Fruit fly (Drosophila melanogaster) whole organism, embryonic: ENCODE data around the gene CG31636.

Experiments
- Atf3 ChIP-seq: fragments of 200-800 bp; sonication (Bioruptor generic); optimal IDR thresholded peaks from 3 replicates; lab custom pipeline; 2016; ENCODE audit warnings: missing biosample characterization, missing genetic modification characterization
- CG10565 ChIP-seq: fragments of 200-800 bp; sonication (Bioruptor generic); optimal IDR thresholded peaks from 3 replicates; lab custom pipeline; 2016; ENCODE audit warnings: missing biosample characterization, mild to moderate bottlenecking, missing genetic modification characterization
- CG11696 ChIP-seq: fragments of 200-800 bp; sonication (Bioruptor generic); IDR thresholded peaks from 2 replicates; pipeline ENCODE4 v1.3.6; 2022; ENCODE audit warnings: missing biosample characterization, missing genetic modification characterization
- CG12104 ChIP-seq: fragments of 200-800 bp; sonication (Bioruptor generic); optimal IDR thresholded peaks from 3 replicates; lab custom pipeline; 2016; ENCODE audit warnings: missing biosample characterization, missing genetic modification characterization
- CG12942 ChIP-seq: fragments of 200-800 bp; sonication (Bioruptor generic); optimal IDR thresholded peaks from 3 replicates; lab custom pipeline; 2016; ENCODE audit warnings: missing biosample characterization, missing genetic modification characterization
- CG13894 ChIP-seq: fragments of 200-800 bp; sonication (Bioruptor generic); optimal IDR thresholded peaks from 3 replicates; lab custom pipeline; 2018; ENCODE audit warnings: missing biosample characterization, mild to moderate bottlenecking, missing genetic modification characterization, moderate library complexity
- CG14050 ChIP-seq: fragments of 200-800 bp; sonication (Bioruptor generic); IDR thresholded peaks from 3 replicates; pipeline ENCODE4 v1.3.6; 2022; ENCODE audit warnings: missing biosample characterization, missing genetic modification characterization
- CG1647 ChIP-seq: fragments of 200-800 bp; sonication (Bioruptor generic); optimal IDR thresholded peaks from 3 replicates; lab custom pipeline; 2016; ENCODE audit warnings: missing biosample characterization, missing genetic modification characterization
- CG16779 ChIP-seq: fragments of 200-800 bp; sonication (Bioruptor generic); IDR thresholded peaks from 2 replicates; pipeline ENCODE4 v1.3.6; 2022; ENCODE audit warnings: missing biosample characterization, missing genetic modification characterization
- CG17612 ChIP-seq: fragments of 200-800 bp; sonication (Bioruptor generic); IDR thresholded peaks from 2 replicates; pipeline ENCODE4 v1.3.6; 2022; ENCODE audit warnings: missing biosample characterization, missing genetic modification characterization
- CG1832 ChIP-seq: fragments of 200-800 bp; sonication (Bioruptor generic); optimal IDR thresholded peaks from 2 replicates; lab custom pipeline; 2017; ENCODE audit warnings: missing biosample characterization, mild to moderate bottlenecking, missing genetic modification characterization, inconsistent platforms
- CG18599 ChIP-seq: fragments of 200-800 bp; sonication (Bioruptor generic); optimal IDR thresholded peaks from 3 replicates; lab custom pipeline; 2017; ENCODE audit warnings: missing biosample characterization, missing genetic modification characterization, mild to moderate bottlenecking, moderate library complexity, missing genetic modification reagents
- CG2712 ChIP-seq: fragments of 200-800 bp; optimal IDR thresholded peaks from 3 replicates; lab custom pipeline; 2019; ENCODE audit warnings: missing biosample characterization, mild to moderate bottlenecking, missing genetic modification characterization, moderate library complexity
- CG2889 ChIP-seq: fragments of 200-800 bp; sonication (Bioruptor generic); IDR thresholded peaks from 3 replicates; pipeline ENCODE4 v1.3.6; 2022; ENCODE audit warnings: missing biosample characterization, missing genetic modification characterization
- CG3065 ChIP-seq: fragments of 200-800 bp; sonication (Bioruptor generic); optimal IDR thresholded peaks from 2 replicates; lab custom pipeline; 2016; ENCODE audit warnings: missing biosample characterization, missing genetic modification characterization
- CG3281 ChIP-seq: fragments of 200-800 bp; sonication (Bioruptor generic); optimal IDR thresholded peaks from 3 replicates; lab custom pipeline; 2017; ENCODE audit warnings: missing biosample characterization, mild to moderate bottlenecking, missing genetic modification characterization
- CG42726 ChIP-seq: fragments of 200-800 bp; sonication (Bioruptor generic); IDR thresholded peaks from 2 replicates; pipeline ENCODE4 v1.3.6; 2022; ENCODE audit warnings: missing biosample characterization, missing genetic modification characterization; ENCODE audit not compliant: partially characterized antibody
- CG5245 ChIP-seq: fragments of 200-800 bp; sonication (Bioruptor generic); optimal IDR thresholded peaks from 3 replicates; lab custom pipeline; 2016; ENCODE audit warnings: missing biosample characterization, missing genetic modification characterization
- CG6272 ChIP-seq: fragments of 200-800 bp; sonication (Bioruptor generic); IDR thresholded peaks from 2 replicates; pipeline ENCODE4 v1.3.6; 2022; ENCODE audit warnings: missing biosample characterization, missing genetic modification characterization
- CG7928 ChIP-seq: fragments of 200-800 bp; sonication (Bioruptor generic); optimal IDR thresholded peaks from 2 replicates; lab custom pipeline; 2017; ENCODE audit warnings: missing biosample characterization, mild to moderate bottlenecking, missing genetic modification characterization
- CG8089 ChIP-seq: fragments of 200-800 bp; sonication (Bioruptor generic); optimal IDR thresholded peaks from 3 replicates; lab custom pipeline; 2016; ENCODE audit warnings: missing biosample characterization, missing genetic modification characterization
- CG9215 ChIP-seq: fragments of 200-800 bp; sonication (Bioruptor generic); IDR thresholded peaks from 2 replicates; pipeline ENCODE4 v1.3.6; 2022; ENCODE audit warnings: missing biosample characterization, missing genetic modification characterization
- CTCF ChIP-seq: fragments of 200-800 bp; sonication (Bioruptor generic); optimal IDR thresholded peaks from 2 replicates; lab custom pipeline; 2017; ENCODE audit warnings: missing biosample characterization, mild to moderate bottlenecking, missing genetic modification characterization, moderate library complexity
- CkIIα-i1 ChIP-seq: fragments of 200-800 bp; sonication (Bioruptor generic); IDR thresholded peaks from 2 replicates; pipeline ENCODE4 v1.3.6; 2022; ENCODE audit warnings: missing biosample characterization, missing genetic modification characterization
- CoRest ChIP-seq: fragments of 200-800 bp; sonication (Bioruptor generic); optimal IDR thresholded peaks from 3 replicates; lab custom pipeline; 2018; ENCODE audit warnings: missing biosample characterization, mild to moderate bottlenecking, missing genetic modification characterization, moderate library complexity
- Deaf1 ChIP-seq: fragments of 200-800 bp; optimal IDR thresholded peaks from 3 replicates; lab custom pipeline; 2019; ENCODE audit warnings: missing biosample characterization, mild to moderate bottlenecking, missing genetic modification characterization, moderate library complexity
- ERR ChIP-seq: fragments of 200-800 bp; sonication (Bioruptor generic); optimal IDR thresholded peaks from 2 replicates; lab custom pipeline; 2016; ENCODE audit warnings: missing biosample characterization, missing genetic modification characterization
- Gug ChIP-seq: fragments of 200-800 bp; sonication (Bioruptor generic); IDR thresholded peaks from 4 replicates; pipeline ENCODE4 v1.3.6; 2022; ENCODE audit warnings: missing biosample characterization, missing genetic modification characterization
- H15 ChIP-seq: fragments of 200-800 bp; sonication (Bioruptor generic); IDR thresholded peaks from 3 replicates; pipeline ENCODE4 v1.3.6; 2022; ENCODE audit warnings: missing biosample characterization, missing genetic modification characterization
- Hand ChIP-seq: fragments of 200-800 bp; sonication (Bioruptor generic); optimal IDR thresholded peaks from 2 replicates; lab custom pipeline; 2017; ENCODE audit warnings: mild to moderate bottlenecking, missing biosample characterization, missing genetic modification reagents, missing genetic modification characterization
- Hsf ChIP-seq: fragments of 200-800 bp; sonication (Bioruptor generic); optimal IDR thresholded peaks from 3 replicates; lab custom pipeline; 2016; ENCODE audit warnings: missing biosample characterization, missing genetic modification characterization
- MBD-R2 ChIP-seq: fragments of 200-800 bp; sonication (Bioruptor generic); IDR thresholded peaks from 2 replicates; pipeline ENCODE4 v1.3.6; 2022; ENCODE audit warnings: missing biosample characterization, missing genetic modification characterization
- Mad ChIP-seq: fragments of 200-800 bp; sonication (Bioruptor generic); optimal IDR thresholded peaks from 2 replicates; lab custom pipeline; 2016; ENCODE audit warnings: missing biosample characterization, missing genetic modification characterization
- NFAT ChIP-seq: fragments of 200-800 bp; sonication (Bioruptor generic); IDR thresholded peaks from 2 replicates; pipeline ENCODE4 v1.3.6; 2022; ENCODE audit warnings: missing biosample characterization, missing genetic modification characterization
- Rfx ChIP-seq: fragments of 200-800 bp; sonication (Bioruptor generic); IDR thresholded peaks from 2 replicates; pipeline ENCODE4 v1.3.6; 2022; ENCODE audit warnings: missing biosample characterization, missing genetic modification characterization
- Xbp1 ChIP-seq: fragments of 200-800 bp; sonication (Bioruptor generic); optimal IDR thresholded peaks from 3 replicates; lab custom pipeline; 2016; ENCODE audit warnings: missing biosample characterization, mild to moderate bottlenecking, missing genetic modification characterization
- YL-1 ChIP-seq: fragments of 200-800 bp; sonication (Bioruptor generic); optimal IDR thresholded peaks from 3 replicates; lab custom pipeline; 2017; ENCODE audit warnings: missing biosample characterization, mild to moderate bottlenecking, missing genetic modification characterization
- ab ChIP-seq: fragments of 200-800 bp; sonication (Bioruptor generic); optimal IDR thresholded peaks from 2 replicates; lab custom pipeline; 2016; ENCODE audit warnings: missing biosample characterization, missing genetic modification characterization
- bigmax ChIP-seq: fragments of 200-800 bp; sonication (Bioruptor generic); optimal IDR thresholded peaks from 2 replicates; lab custom pipeline; 2018; ENCODE audit warnings: missing biosample characterization, mild to moderate bottlenecking, missing genetic modification characterization
- cwo ChIP-seq: fragments of 200-800 bp; sonication (Bioruptor generic); optimal IDR thresholded peaks from 3 replicates; lab custom pipeline; 2017; ENCODE audit warnings: missing biosample characterization, missing genetic modification characterization, mild to moderate bottlenecking, moderate library complexity, missing genetic modification reagents
- dimm ChIP-seq: fragments of 200-800 bp; sonication (Bioruptor generic); IDR thresholded peaks from 2 replicates; pipeline ENCODE4 v1.3.6; 2022; ENCODE audit warnings: missing biosample characterization, missing genetic modification characterization
- dpn ChIP-seq, 2 experiments: fragments of 200-800 bp; sonication (Bioruptor generic); optimal IDR thresholded peaks; 3 replicates each; lab custom pipeline; 2016; ENCODE audit warnings: missing biosample characterization in 2 of 2, missing genetic modification characterization in 2 of 2
- en ChIP-seq: fragments of 200-800 bp; sonication (Bioruptor generic); optimal IDR thresholded peaks from 2 replicates; lab custom pipeline; 2016; ENCODE audit warnings: missing biosample characterization, missing genetic modification characterization
- mam ChIP-seq: fragments of 200-800 bp; sonication (Bioruptor generic); optimal IDR thresholded peaks from 3 replicates; lab custom pipeline; 2016; ENCODE audit warnings: missing biosample characterization, missing genetic modification characterization
- oc ChIP-seq: fragments of 200-800 bp; sonication (Bioruptor generic); optimal IDR thresholded peaks from 2 replicates; lab custom pipeline; 2018; ENCODE audit warnings: missing biosample characterization, mild to moderate bottlenecking, missing genetic modification characterization, moderate library complexity
- p53 ChIP-seq: fragments of 200-800 bp; sonication (Bioruptor generic); optimal IDR thresholded peaks from 2 replicates; lab custom pipeline; 2016; ENCODE audit warnings: missing biosample characterization, missing genetic modification characterization
- phol ChIP-seq: fragments of 200-800 bp; sonication (Bioruptor generic); optimal IDR thresholded peaks from 3 replicates; lab custom pipeline; 2018; ENCODE audit warnings: missing biosample characterization, mild to moderate bottlenecking, missing genetic modification characterization, moderate library complexity
- psq ChIP-seq: fragments of 200-800 bp; sonication (Bioruptor generic); optimal IDR thresholded peaks from 2 replicates; lab custom pipeline; 2017; ENCODE audit warnings: missing biosample characterization, missing genetic modification characterization
- row ChIP-seq: fragments of 200-800 bp; sonication (Bioruptor generic); IDR thresholded peaks from 3 replicates; pipeline ENCODE4 v1.3.6; 2022; ENCODE audit warnings: missing biosample characterization, missing genetic modification characterization
- scrt ChIP-seq: fragments of 200-800 bp; sonication (Bioruptor generic); optimal IDR thresholded peaks from 2 replicates; lab custom pipeline; 2018; ENCODE audit warnings: missing biosample characterization, mild to moderate bottlenecking, missing genetic modification characterization, moderate library complexity
- so ChIP-seq: fragments of 200-800 bp; sonication (Bioruptor generic); IDR thresholded peaks from 3 replicates; pipeline ENCODE4 v1.3.6; 2022; ENCODE audit warnings: missing biosample characterization, missing genetic modification characterization
- zfh2 ChIP-seq: fragments of 200-800 bp; sonication (Bioruptor generic); optimal IDR thresholded peaks from 2 replicates; lab custom pipeline; 2016; ENCODE audit warnings: missing biosample characterization, missing genetic modification characterization

The CG31636 gene

dm6 chr2L:6612477-6613004, 45.4 kb downstream of the CG31636 start (continued):
- peak; percentile 100 for TF ChIP-seq NFAT
- peak; percentile 100 for TF ChIP-seq CG17612 (GFP tag; lab: Robert Waterston, UW)
- peak; percentile 100 for TF ChIP-seq phol (tag; lab: Kevin White, UChicago)
- TF ChIP-seq CG6272, result peak; percentile 100
- peak; percentile 99 for TF ChIP-seq CG11696 (GFP tag; lab: Robert Waterston, UW)
- TF ChIP-seq zfh2 (GFP tag; lab: Kevin White, UChicago), result peak; percentile 100
- TF ChIP-seq MBD-R2 (GFP tag; lab: Robert Waterston, UW), result peak; percentile 100
- peak; percentile 100 for TF ChIP-seq H15
- TF ChIP-seq CG13894 (tag; lab: Kevin White, UChicago), result peak; percentile 100
- TF ChIP-seq CG12104 (GFP tag; lab: Kevin White, UChicago), result peak; percentile 100
- TF ChIP-seq Xbp1 (GFP tag; lab: Kevin White, UChicago), result peak; percentile 100
- peak; percentile 100 for TF ChIP-seq YL-1
- TF ChIP-seq Rfx, result peak; percentile 100
- TF ChIP-seq CG3281 (GFP tag; lab: Kevin White, UChicago), result peak; percentile 100
- peak; percentile 99 for TF ChIP-seq p53
- peak; percentile 99 for TF ChIP-seq CG10565 (GFP tag; lab: Kevin White, UChicago)
- peak; percentile 100 for TF ChIP-seq mam
- TF ChIP-seq CG12942 (GFP tag; lab: Kevin White, UChicago), result peak; percentile 100
- TF ChIP-seq CG2712 (tag; lab: Kevin White, UChicago), result peak; percentile 100
- peak; percentile 100 for TF ChIP-seq CG1647 (GFP tag; lab: Kevin White, UChicago)
- TF ChIP-seq CTCF, result peak; percentile 86
- TF ChIP-seq CG1832, result peak; percentile 56
- TF ChIP-seq CG5245, result peak; percentile 100
- TF ChIP-seq CG16779, result peak; percentile 100
- peak; percentile 100 for TF ChIP-seq CG9215 (GFP tag; lab: Robert Waterston, UW)
- peak; percentile 100 for TF ChIP-seq CG18599 (GFP tag; lab: Kevin White, UChicago)
- peak; percentile 100 for TF ChIP-seq scrt (GFP tag; lab: Kevin White, UChicago)
- TF ChIP-seq Atf3 (GFP tag; lab: Kevin White, UChicago), result peak; percentile 100
- peak; percentile 100 for TF ChIP-seq CG8089 (GFP tag; lab: Kevin White, UChicago)
- peak; percentile 100 for TF ChIP-seq en (GFP tag; lab: Kevin White, UChicago)
- TF ChIP-seq dpn (GFP tag; optimal IDR thresholded peaks at IDR 0.05; lab: Kevin White, UChicago), result peak; percentile 100
- TF ChIP-seq Mad (GFP tag; lab: Kevin White, UChicago), result peak; percentile 100
- peak; percentile 95 for TF ChIP-seq CG7928
- TF ChIP-seq CkIIα-i1 (GFP tag; lab: Robert Waterston, UW), result peak; percentile 99
- peak; percentile 100 for TF ChIP-seq dimm (GFP tag; lab: Robert Waterston, UW)
- TF ChIP-seq CG2889 (GFP tag; lab: Robert Waterston, UW), result peak; percentile 100
- peak; percentile 100 for TF ChIP-seq row (GFP tag; lab: Robert Waterston, UW)
- TF ChIP-seq CoRest, result peak; percentile 100
- peak; percentile 100 for TF ChIP-seq CG14050 (GFP tag; lab: Robert Waterston, UW)
- peak; percentile 100 for TF ChIP-seq Gug
- TF ChIP-seq oc (tag; lab: Kevin White, UChicago), result peak; percentile 100
- peak; percentile 100 for TF ChIP-seq so (GFP tag; lab: Robert Waterston, UW)
- peak; percentile 100 for TF ChIP-seq Hsf (GFP tag; lab: Kevin White, UChicago)
- peak; percentile 100 for TF ChIP-seq Hand
- peak; percentile 100 for TF ChIP-seq CG3065
- TF ChIP-seq ERR (GFP tag; lab: Kevin White, UChicago), result peak; percentile 100
- peak; percentile 62 for TF ChIP-seq CG42726 (GFP tag; lab: Robert Waterston, UW)
- TF ChIP-seq cwo, result peak; percentile 100
- TF ChIP-seq bigmax, result peak; percentile 93
- peak; percentile 96 for TF ChIP-seq Deaf1 (tag; lab: Kevin White, UChicago)
- peak; percentile 99 for TF ChIP-seq ab (GFP tag; lab: Kevin White, UChicago)
- peak; percentile 99 for TF ChIP-seq psq
